1 fruit fly cellular context compared by ENCODE assay signal in the genomic region with DNA sequence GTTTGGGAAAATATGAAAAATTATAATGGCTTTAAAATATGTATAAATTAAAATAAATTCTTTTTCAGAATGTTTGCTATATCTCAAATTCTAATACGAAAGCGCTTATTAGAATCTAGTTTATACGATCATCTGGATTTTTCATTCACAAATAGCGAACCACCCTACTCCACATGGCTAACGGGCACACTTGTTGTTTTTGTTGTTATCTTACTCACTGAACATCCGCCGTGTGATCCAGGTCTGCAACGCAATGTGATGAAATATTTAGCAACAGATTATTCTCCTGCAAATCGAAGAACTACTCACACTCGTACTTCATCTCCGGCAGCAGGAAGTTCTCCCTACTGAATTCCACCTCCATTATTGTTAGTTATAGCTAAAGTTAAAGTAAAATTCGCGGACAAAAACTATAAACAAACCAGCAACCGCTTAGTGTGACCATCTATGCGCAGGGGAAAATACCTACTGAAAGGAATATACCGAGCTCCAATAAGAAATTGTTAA.
TF ChIP-seq lines count a peak whose summit lies in the region.

A gene (minus strand): TSS at position 472 of the 507 bp plus-strand sequence.

TF ChIP-seq in whole organism, embryonic, 481 proteins besides CTCF, POLR2A, EP300 and RAD21 (continued from another document):
- TF ChIP-seq cg (GFP tag; optimal IDR thresholded peaks at IDR 0.05; lab: Kevin White, UChicago) (no peak), pan (optimal IDR thresholded peaks at IDR 0.05; lab: Kevin White, UChicago) (no peak), pan (GFP tag; optimal IDR thresholded peaks at IDR 0.05 in 1 of 2, IDR thresholded peaks at IDR 0.05 in 1 of 2) (peak in 1 of 2 experiments; percentile 44), schlank (tag; optimal IDR thresholded peaks at IDR 0.05; lab: Kevin White, UChicago) (peak; percentile 18), Rfx (GFP tag; IDR thresholded peaks at IDR 0.05; lab: Robert Waterston, UW) (peak; percentile 73), Deaf1 (tag; optimal IDR thresholded peaks at IDR 0.05; lab: Kevin White, UChicago) (no peak), lbe (GFP tag; optimal IDR thresholded peaks at IDR 0.05; lab: Kevin White, UChicago) (peak; percentile 68), tup (GFP tag; optimal IDR thresholded peaks at IDR 0.05; lab: Kevin White, UChicago) (no peak), zfh2 (GFP tag; optimal IDR thresholded peaks at IDR 0.05; lab: Kevin White, UChicago) (no peak), gce (GFP tag; IDR thresholded peaks at IDR 0.05; lab: Robert Waterston, UW) (peak; percentile 40; the same call in 1 of the 3 replicates), ato (GFP tag; IDR thresholded peaks at IDR 0.05; lab: Robert Waterston, UW; ENCODE audit: partially characterized antibody) (peak; percentile 8; the same call in 1 of the 2 replicates), sug (tag; optimal IDR thresholded peaks at IDR 0.05; lab: Kevin White, UChicago) (peak; percentile 53), CG16779 (GFP tag; IDR thresholded peaks at IDR 0.05; lab: Robert Waterston, UW) (no peak), fd102C (GFP tag; optimal IDR thresholded peaks at IDR 0.05; lab: Kevin White, UChicago) (no peak), cad (GFP tag; optimal IDR thresholded peaks at IDR 0.05; lab: Kevin White, UChicago) (no peak), NfI (GFP tag; optimal IDR thresholded peaks at IDR 0.05; lab: Kevin White, UChicago) (peak; percentile 49), CG1233 (GFP tag; optimal IDR thresholded peaks at IDR 0.05; lab: Kevin White, UChicago) (peak; percentile 54), CG6765 (GFP tag; optimal IDR thresholded peaks at IDR 0.05; lab: Kevin White, UChicago) (peak; percentile 65), CG11247 (GFP tag; IDR thresholded peaks at IDR 0.05; lab: Robert Waterston, UW) (peak; percentile 13; the same call in 1 of the 2 replicates), unpg (GFP tag; optimal IDR thresholded peaks at IDR 0.05; lab: Kevin White, UChicago) (peak; percentile 71), Spps (tag; optimal IDR thresholded peaks at IDR 0.05; lab: Kevin White, UChicago) (peak; percentile 23), CG9876 (GFP tag; optimal IDR thresholded peaks at IDR 0.05; lab: Kevin White, UChicago) (no peak), mam (GFP tag; optimal IDR thresholded peaks at IDR 0.05; lab: Kevin White, UChicago) (peak; percentile 23), CrebB (tag; optimal IDR thresholded peaks at IDR 0.05; lab: Kevin White, UChicago) (peak; percentile 58), GATAe (GFP tag; conservative IDR thresholded peaks at IDR 0.05; lab: Robert Waterston, UW) (no peak), B-H2 (GFP tag; optimal IDR thresholded peaks at IDR 0.05; lab: Kevin White, UChicago) (peak; percentile 68), CG2129 (GFP tag; IDR thresholded peaks at IDR 0.05; lab: Robert Waterston, UW; ENCODE audit: partially characterized antibody) (no peak), CoRest (tag; optimal IDR thresholded peaks at IDR 0.05; lab: Kevin White, UChicago) (peak; percentile 39), Drgx (GFP tag; IDR thresholded peaks at IDR 0.05; lab: Robert Waterston, UW) (peak; percentile 50), HLHmδ (GFP tag; optimal IDR thresholded peaks at IDR 0.05; lab: Kevin White, UChicago) (no peak), CG6813 (GFP tag; optimal IDR thresholded peaks at IDR 0.05; lab: Kevin White, UChicago) (peak; percentile 27), CG14050 (GFP tag; IDR thresholded peaks at IDR 0.05; lab: Robert Waterston, UW) (no peak), CG4282 (GFP tag; optimal IDR thresholded peaks at IDR 0.05; lab: Kevin White, UChicago) (no peak), CHES-1-like (GFP tag; optimal IDR thresholded peaks at IDR 0.05; lab: Kevin White, UChicago) (peak; percentile 62), CG9727 (GFP tag; optimal IDR thresholded peaks at IDR 0.05; lab: Kevin White, UChicago) (peak; percentile 40), phol (tag; optimal IDR thresholded peaks at IDR 0.05; lab: Kevin White, UChicago) (peak; percentile 40), Hr78 (GFP tag; optimal IDR thresholded peaks at IDR 0.05; lab: Kevin White, UChicago) (no peak), gcm (GFP tag; optimal IDR thresholded peaks at IDR 0.05; lab: Kevin White, UChicago) (peak; percentile 61), MTF-1 (GFP tag; optimal IDR thresholded peaks at IDR 0.05; lab: Kevin White, UChicago; ENCODE audit: borderline replicate concordance) (peak; percentile 15), kah (GFP tag; optimal IDR thresholded peaks at IDR 0.05; lab: Kevin White, UChicago) (peak; percentile 93), E2f1 (GFP tag; IDR thresholded peaks at IDR 0.05; lab: Robert Waterston, UW) (peak; percentile 55; the same call in 1 of the 2 replicates), fu2 (GFP tag; optimal IDR thresholded peaks at IDR 0.05; lab: Kevin White, UChicago) (no peak), toy (GFP tag; IDR thresholded peaks at IDR 0.05; lab: Robert Waterston, UW) (no peak), Ada2b (GFP tag; IDR thresholded peaks at IDR 0.05; lab: Robert Waterston, UW) (0 out of 2 replicates have a peak, but pooled peaks have one; percentile 25), CG10654 (GFP tag; optimal IDR thresholded peaks at IDR 0.05; lab: Kevin White, UChicago) (no peak), CG9797 (GFP tag; optimal IDR thresholded peaks at IDR 0.05; lab: Kevin White, UChicago) (peak; percentile 76), Elba2 (GFP tag; optimal IDR thresholded peaks at IDR 0.05; lab: Kevin White, UChicago) (peak; percentile 53), exex (tag; optimal IDR thresholded peaks at IDR 0.05; lab: Kevin White, UChicago) (no peak), CG15514 (GFP tag; optimal IDR thresholded peaks at IDR 0.05; lab: Kevin White, UChicago) (peak; percentile 33), tx (GFP tag; optimal IDR thresholded peaks at IDR 0.05; lab: Kevin White, UChicago) (no peak), CG31441 (GFP tag; IDR thresholded peaks at IDR 0.05; lab: Robert Waterston, UW) (peak; percentile 64), slou (GFP tag; optimal IDR thresholded peaks at IDR 0.05; lab: Kevin White, UChicago) (no peak), CG14710 (tag; optimal IDR thresholded peaks at IDR 0.05; lab: Kevin White, UChicago) (peak; percentile 41), CG3065 (GFP tag; optimal IDR thresholded peaks at IDR 0.05; lab: Kevin White, UChicago) (no peak), sim (GFP tag; IDR thresholded peaks at IDR 0.05; lab: Robert Waterston, UW) (no peak), CG11398 (GFP tag; optimal IDR thresholded peaks at IDR 0.05; lab: Kevin White, UChicago) (peak; percentile 3), Kr (GFP tag; optimal IDR thresholded peaks at IDR 0.05; lab: Kevin White, UChicago) (no peak), Hr51 (GFP tag; optimal IDR thresholded peaks at IDR 0.05; lab: Kevin White, UChicago) (peak; percentile 16 to 76), dan (GFP tag; IDR thresholded peaks at IDR 0.05; lab: Robert Waterston, UW) (no peak), fd3F (GFP tag; optimal IDR thresholded peaks at IDR 0.05; lab: Kevin White, UChicago) (peak; percentile 18), nerfin-1 (tag; optimal IDR thresholded peaks at IDR 0.05; lab: Kevin White, UChicago) (peak; percentile 82), Vsx1 (GFP tag; optimal IDR thresholded peaks at IDR 0.05; lab: Kevin White, UChicago) (no peak), danr (GFP tag; IDR thresholded peaks at IDR 0.05; lab: Robert Waterston, UW) (no peak), CG12391 (tag; optimal IDR thresholded peaks at IDR 0.05; lab: Kevin White, UChicago) (peak; percentile 64), CG8290 (GFP tag; optimal IDR thresholded peaks at IDR 0.05; lab: Kevin White, UChicago) (no peak), CG8290 (tag; optimal IDR thresholded peaks at IDR 0.05; lab: Kevin White, UChicago) (no peak), HLH54F (GFP tag; optimal IDR thresholded peaks at IDR 0.05; lab: Kevin White, UChicago) (no peak), CG1024 (GFP tag; IDR thresholded peaks at IDR 0.05; lab: Robert Waterston, UW) (0 out of 2 replicates have a peak, but pooled peaks have one; percentile 10), D (optimal IDR thresholded peaks at IDR 0.05; lab: Kevin White, UChicago) (no peak), D (GFP tag; optimal IDR thresholded peaks at IDR 0.05; lab: Kevin White, UChicago) (no peak), bbx (GFP tag; IDR thresholded peaks at IDR 0.05; lab: Robert Waterston, UW; ENCODE audit: partially characterized antibody) (0 out of 2 replicates have a peak, but pooled peaks have one; percentile 29), luna (GFP tag; optimal IDR thresholded peaks at IDR 0.05; lab: Kevin White, UChicago) (no peak), CG6791 (GFP tag; IDR thresholded peaks at IDR 0.05; lab: Robert Waterston, UW; ENCODE audit: partially characterized antibody) (no peak), pfk (GFP tag; optimal IDR thresholded peaks at IDR 0.05; lab: Kevin White, UChicago) (no peak), CG17385 (GFP tag; optimal IDR thresholded peaks at IDR 0.05; lab: Kevin White, UChicago) (peak; percentile 65), CG10462 (GFP tag; optimal IDR thresholded peaks at IDR 0.05; lab: Kevin White, UChicago) (no peak)
